Fruit fly (Drosophila melanogaster) Kc167 (cell line): Measurements from ENCODE around the gene Ror.

Experiments
- Myc ChIP-seq: fragments of >200 bp; optimal IDR thresholded peaks from 2 replicates; lab custom pipeline; 2017; ENCODE audit warnings: missing external identifiers
- Sin3A ChIP-seq: fragments of >200 bp; optimal IDR thresholded peaks from 2 replicates; lab custom pipeline; 2018; ENCODE audit warnings: missing external identifiers
- h ChIP-seq: fragments of >200 bp; optimal IDR thresholded peaks from 3 replicates; lab custom pipeline; 2018; ENCODE audit warnings: missing external identifiers
- insv ChIP-seq: fragments of >200 bp; optimal IDR thresholded peaks from 3 replicates; lab custom pipeline; 2018; ENCODE audit warnings: missing external identifiers
- psq ChIP-seq: fragments of >200 bp; optimal IDR thresholded peaks from 2 replicates; lab custom pipeline; 2017; ENCODE audit warnings: missing external identifiers
- ttk ChIP-seq: sonication (Bioruptor generic); optimal IDR thresholded peaks from 2 replicates; lab custom pipeline; 2017; ENCODE audit warnings: missing external identifiers

Ror gene

DNA sequence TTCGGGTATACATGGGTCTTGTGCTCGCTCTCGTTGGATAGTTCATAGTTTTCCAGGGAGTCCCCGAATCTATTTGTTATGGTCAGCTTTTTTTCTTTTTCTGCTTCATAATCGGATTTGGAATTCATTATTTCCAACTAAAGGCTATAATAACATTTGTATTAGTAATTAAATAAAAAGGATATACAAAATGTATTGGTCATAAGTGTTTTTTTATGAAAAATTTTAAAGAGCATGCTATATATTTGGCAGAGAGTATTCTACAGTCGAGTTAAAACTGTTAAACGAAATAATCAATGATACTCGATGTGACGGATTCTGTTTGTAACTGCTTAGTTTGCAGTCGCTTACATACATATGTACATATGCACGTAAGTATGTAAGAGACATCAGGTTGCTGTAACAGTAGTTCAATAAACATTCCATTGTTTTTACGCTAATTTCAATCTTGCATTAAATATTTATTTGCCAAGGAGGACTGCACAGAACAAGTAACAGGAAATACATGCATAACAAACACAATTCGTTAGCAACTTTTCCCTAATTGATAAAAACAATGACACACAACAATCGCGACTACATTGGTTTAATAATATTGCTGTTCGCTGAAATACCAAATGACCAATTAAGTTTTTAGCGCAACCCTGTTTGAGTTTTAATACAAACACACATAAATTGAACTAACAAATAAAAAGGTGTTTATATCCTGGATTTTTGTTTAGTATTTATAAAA, 47.6 kb downstream of the Ror start:
- TF ChIP-seq h (lab: Kevin White, UChicago) (no peak), psq (no peak), Myc (no peak), ttk (lab: Kevin White, UChicago) (no peak), insv (no peak), Sin3A (lab: Kevin White, UChicago) (no peak)

DNA sequence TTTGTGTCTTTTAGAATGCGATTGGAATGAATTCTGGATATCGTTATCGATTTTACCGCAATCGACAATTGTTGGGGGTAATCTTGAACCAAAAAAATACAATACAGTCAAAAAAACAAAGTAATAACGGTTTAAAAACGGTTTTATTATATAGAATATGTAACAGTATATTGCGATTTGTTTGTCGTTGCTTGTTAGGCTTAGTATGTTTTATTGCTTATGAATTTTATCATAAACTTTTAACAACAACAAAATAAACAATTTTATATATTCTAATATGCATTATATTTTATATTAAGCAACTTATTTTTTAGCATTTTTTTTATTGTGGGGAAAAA, 48.1 kb downstream of the Ror start, which contains the start of gene CYLD:
TSS of gene CYLD (minus strand) at position 38 of the 338 bp plus-strand sequence.
- no peak for TF ChIP-seq h (lab: Kevin White, UChicago)
- TF ChIP-seq Myc, result no peak

- TF ChIP-seq ttk (lab: Kevin White, UChicago) (no peak), Sin3A (lab: Kevin White, UChicago) (no peak), h (lab: Kevin White, UChicago) (no peak), insv (no peak), psq (no peak), Myc (no peak)
Measured at dm6 chr2L:10301918-10302317, 50.3 kb downstream of the Ror start, which contains the start of gene CG13138. Gene CG13138 (minus strand): TSS chr2L:10302018.

DNA sequence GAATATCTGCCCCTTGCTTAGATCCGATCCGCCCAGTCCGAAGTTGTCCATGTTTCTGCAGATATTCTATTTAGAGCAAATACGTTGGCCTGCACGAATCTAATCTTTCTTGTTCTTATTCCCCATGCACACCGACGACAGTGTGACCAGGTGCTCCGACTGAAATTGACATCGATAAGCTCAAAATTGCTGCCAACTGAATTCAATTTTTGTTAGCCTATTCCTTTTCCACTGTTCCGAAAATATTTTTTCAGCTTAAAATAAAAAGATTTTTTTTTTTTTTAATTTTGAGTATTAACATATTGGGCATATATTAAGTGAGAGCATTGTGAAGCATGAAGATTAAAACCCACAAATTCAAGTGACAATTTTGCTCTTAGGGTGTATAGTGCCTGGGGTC, 52.1 kb downstream of the Ror start, which contains the start of gene nmd:
TSS of gene nmd (minus strand) at position 162 of the 400 bp plus-strand sequence.
- TF ChIP-seq h (lab: Kevin White, UChicago) (no peak), psq (no peak), Sin3A (lab: Kevin White, UChicago) (no peak), ttk (lab: Kevin White, UChicago) (no peak), insv (no peak), Myc (no peak)
